Worm (Caenorhabditis elegans): Measurements from ENCODE around the gene trpl-5.
A peak's percentile ranks its signal among the peaks of the same experiment; 100 is the strongest.

trpl-5 gene

ce11 chrII:2042447-2042846 lies 48.0 kb downstream of the trpl-5 start, which contains the start of gene bath-20:
bath-20 (minus strand) TSS chrII:2042547.
- TF ChIP-seq nhr-11 (tag; optimal IDR thresholded peaks at IDR 0.05) (no peak), efl-1 (optimal IDR thresholded peaks at IDR 0.05) (no peak), efl-1 (GFP tag; optimal IDR thresholded peaks at IDR 0.05 in 1 of 2) (peak in 1 of 2 experiments; percentile 41)

- TF ChIP-seq fos-1 (tag; optimal IDR thresholded peaks at IDR 0.05) = no peak
Observed at ce11 chrII:2039288-2039687, 51.1 kb downstream of the trpl-5 start, which contains the start of gene bath-19. bath-19 (minus strand) TSS chrII:2039388.

Data from whole organism, L1 larva.